Worm (Caenorhabditis elegans) whole organism, L4 larva: Measurements from ENCODE around the gene sel-12.

ENCODE experiments used
- F10B5.3 ChIP-seq: sonication (generic microtip); optimal IDR thresholded peaks from 2 replicates; lab custom pipeline; 2016; ENCODE audit warnings: mild to moderate bottlenecking, missing genetic modification characterization, missing compliant biosample characterization
- F26F4.8 ChIP-seq: fragments of 200-800 bp; sonication (Bioruptor generic); conservative IDR thresholded peaks from 2 replicates; pipeline ENCODE4 v1.3.6; 2022; ENCODE audit warnings: missing genetic modification characterization, missing compliant biosample characterization
- R02D3.7 ChIP-seq: fragments of 150-350 bp; sonication (generic microtip); optimal IDR thresholded peaks from 3 replicates; lab custom pipeline; 2014; ENCODE audit warnings: missing biosample characterization, missing genetic modification characterization
- T26A8.4 ChIP-seq: fragments of 200-800 bp; sonication (Bioruptor generic); IDR thresholded peaks from 2 replicates; pipeline ENCODE4 v1.3.6; 2022; ENCODE audit warnings: missing genetic modification characterization, missing compliant biosample characterization
- Y48G9A.11 ChIP-seq: fragments of 200-800 bp; sonication (Bioruptor generic); IDR thresholded peaks from 2 replicates; pipeline ENCODE4 v1.3.6; 2022; ENCODE audit warnings: missing genetic modification reagents, missing genetic modification characterization, missing compliant biosample characterization
- Y5F2A.4 ChIP-seq: fragments of 200-800 bp; sonication (Bioruptor generic); optimal IDR thresholded peaks from 2 replicates; lab custom pipeline; 2018; ENCODE audit warnings: mild to moderate bottlenecking, missing genetic modification characterization, missing compliant biosample characterization
- Y75B8A.6 ChIP-seq: fragments of 200-800 bp; sonication (Bioruptor generic); IDR thresholded peaks from 2 replicates; pipeline ENCODE4 v1.3.6; 2022; ENCODE audit warnings: missing genetic modification reagents, missing genetic modification characterization, missing compliant biosample characterization
- ZK337.2 ChIP-seq: fragments of 200-800 bp; sonication (Bioruptor generic); IDR thresholded peaks from 2 replicates; pipeline ENCODE4 v1.3.6; 2022; ENCODE audit warnings: missing genetic modification reagents, missing genetic modification characterization, missing compliant biosample characterization
- aha-1 ChIP-seq: fragments of 150-350 bp; peaks from one replicate; lab custom pipeline; 2014; ENCODE audit warnings: missing biosample characterization, missing genetic modification characterization
- arid-1 ChIP-seq: fragments of 200-800 bp; sonication (Bioruptor generic); conservative IDR thresholded peaks from 2 replicates; pipeline ENCODE4 v1.3.6; 2022; ENCODE audit warnings: missing genetic modification reagents, missing genetic modification characterization, missing compliant biosample characterization
- ceh-62 ChIP-seq: sonication (generic microtip); optimal IDR thresholded peaks from 2 replicates; lab custom pipeline; 2017; ENCODE audit warnings: missing biosample characterization, missing genetic modification characterization
- ceh-82 ChIP-seq: sonication (generic microtip); optimal IDR thresholded peaks from 2 replicates; lab custom pipeline; 2017; ENCODE audit warnings: missing biosample characterization, missing genetic modification characterization
- ces-1 ChIP-seq: fragments of 150-350 bp; sonication (generic microtip); optimal IDR thresholded peaks from 4 replicates; lab custom pipeline; 2014; ENCODE audit warnings: missing biosample characterization, missing genetic modification reagents, missing genetic modification characterization
- cey-2 ChIP-seq: sonication (generic microtip); optimal IDR thresholded peaks from 3 replicates; lab custom pipeline; 2017; ENCODE audit warnings: missing genetic modification characterization, mild to moderate bottlenecking, missing compliant biosample characterization, antibody characterized with exemption, borderline replicate concordance; ENCODE audit not compliant: insufficient read depth
- daf-8 ChIP-seq: fragments of 200-800 bp; sonication (Bioruptor generic); IDR thresholded peaks from 2 replicates; pipeline ENCODE4 v1.3.6; 2022; ENCODE audit warnings: missing genetic modification characterization, missing compliant biosample characterization
- duxl-1 ChIP-seq: sonication (generic microtip); optimal IDR thresholded peaks from 2 replicates; lab custom pipeline; 2016; ENCODE audit warnings: mild to moderate bottlenecking, missing genetic modification characterization, moderate library complexity, missing compliant biosample characterization; ENCODE audit not compliant: poor library complexity
- dve-1 ChIP-seq: sonication (generic microtip); optimal IDR thresholded peaks from 2 replicates; lab custom pipeline; 2017; ENCODE audit warnings: antibody characterized with exemption, mild to moderate bottlenecking, missing genetic modification characterization, missing compliant biosample characterization; ENCODE audit not compliant: insufficient read depth
- egl-27 ChIP-seq: sonication (generic microtip); optimal IDR thresholded peaks from 3 replicates; lab custom pipeline; 2017; ENCODE audit warnings: missing biosample characterization, missing genetic modification reagents, missing genetic modification characterization
- egl-43 ChIP-seq: fragments of 200-800 bp; sonication (Bioruptor generic); IDR thresholded peaks from 2 replicates; pipeline ENCODE4 v1.3.6; 2022; ENCODE audit warnings: missing genetic modification reagents, missing genetic modification characterization, missing compliant biosample characterization
- fos-1 ChIP-seq: fragments of 150-350 bp; optimal IDR thresholded peaks from 2 replicates; lab custom pipeline; 2014; ENCODE audit warnings: missing biosample characterization, missing genetic modification characterization
- hif-1 ChIP-seq, 2 experiments: sonication (generic microtip); optimal IDR thresholded peaks; 2 replicates each; lab custom pipeline; 2016 to 2017; ENCODE audit warnings: missing compliant biosample characterization in 2 of 2, missing genetic modification characterization in 2 of 2, missing genetic modification reagents in 2 of 2, missing genotype in 2 of 2, mild to moderate bottlenecking in 1 of 2
- jun-1 ChIP-seq: fragments of 150-350 bp; optimal IDR thresholded peaks from 2 replicates; lab custom pipeline; 2014; ENCODE audit warnings: missing biosample characterization, missing genetic modification reagents, missing genetic modification characterization
- lim-7 ChIP-seq: fragments of 200-800 bp; sonication (Bioruptor generic); IDR thresholded peaks from 2 replicates; pipeline ENCODE4 v1.3.6; 2022; ENCODE audit warnings: missing genetic modification characterization, missing compliant biosample characterization
- lin-1 ChIP-seq: fragments of 200-800 bp; sonication (Bioruptor generic); IDR thresholded peaks from 2 replicates; pipeline ENCODE4 v1.3.6; 2022; ENCODE audit warnings: missing genetic modification reagents, missing genetic modification characterization, missing compliant biosample characterization
- lin-13 ChIP-seq: fragments of 150-350 bp; optimal IDR thresholded peaks from 2 replicates; lab custom pipeline; 2014; ENCODE audit warnings: missing biosample characterization, missing genetic modification reagents, missing genetic modification characterization
- lin-15B ChIP-seq: fragments of 150-350 bp; sonication (generic microtip); optimal IDR thresholded peaks from 3 replicates; lab custom pipeline; 2014; ENCODE audit warnings: missing biosample characterization, missing genetic modification characterization
- madf-5 ChIP-seq, 2 experiments: fragments of 200-800 bp; sonication (Bioruptor generic); IDR thresholded peaks; 2 replicates each; pipeline ENCODE4 v1.3.6; 2022; ENCODE audit warnings: missing compliant biosample characterization in 2 of 2, missing genetic modification characterization in 2 of 2
- mdl-1 ChIP-seq, 2 experiments: fragments of 150-350 bp in 1 of 2; sonication (generic microtip) in 1 of 2; optimal IDR thresholded peaks; 2 replicates each; lab custom pipeline; 2014 to 2017; ENCODE audit warnings: missing biosample characterization in 2 of 2, missing genetic modification characterization in 2 of 2
- mes-2 ChIP-seq: sonication (generic microtip); optimal IDR thresholded peaks from 2 replicates; lab custom pipeline; 2016; ENCODE audit warnings: missing genotype, mild to moderate bottlenecking, missing genetic modification characterization, missing compliant biosample characterization; ENCODE audit not compliant: poor library complexity, severe bottlenecking
- nhr-10 ChIP-seq: fragments of 150-350 bp; optimal IDR thresholded peaks from 2 replicates; lab custom pipeline; 2014; ENCODE audit warnings: missing biosample characterization, missing genetic modification characterization
- nhr-102 ChIP-seq: sonication (generic microtip); optimal IDR thresholded peaks from 2 replicates; lab custom pipeline; 2016; ENCODE audit warnings: mild to moderate bottlenecking, missing genetic modification characterization, moderate library complexity, missing compliant biosample characterization
- nhr-111 ChIP-seq: fragments of 200-800 bp; sonication (Bioruptor generic); optimal IDR thresholded peaks from 2 replicates; lab custom pipeline; 2018; ENCODE audit warnings: mild to moderate bottlenecking, missing genetic modification characterization, missing compliant biosample characterization
- nhr-237 ChIP-seq: sonication (generic microtip); optimal IDR thresholded peaks from 2 replicates; lab custom pipeline; 2017; ENCODE audit warnings: missing biosample characterization, missing genetic modification characterization
- nhr-25 ChIP-seq: sonication (generic microtip); optimal IDR thresholded peaks from 2 replicates; lab custom pipeline; 2017; ENCODE audit warnings: missing genetic modification characterization, mild to moderate bottlenecking, missing compliant biosample characterization, antibody characterized with exemption, moderate library complexity, borderline replicate concordance; ENCODE audit not compliant: insufficient read depth
- nhr-28 ChIP-seq: fragments of 150-350 bp; optimal IDR thresholded peaks from 2 replicates; lab custom pipeline; 2014; ENCODE audit warnings: missing biosample characterization, missing genetic modification characterization
- nhr-76 ChIP-seq: fragments of 150-350 bp; optimal IDR thresholded peaks from 2 replicates; lab custom pipeline; 2014; ENCODE audit warnings: missing biosample characterization, missing genetic modification characterization
- php-3 ChIP-seq: fragments of 200-800 bp; sonication (Bioruptor generic); IDR thresholded peaks from 2 replicates; pipeline ENCODE4 v1.3.6; 2022; ENCODE audit warnings: missing genetic modification reagents, missing genetic modification characterization, missing compliant biosample characterization
- sdz-12 ChIP-seq: fragments of 200-800 bp; sonication (Bioruptor generic); optimal IDR thresholded peaks from 2 replicates; lab custom pipeline; 2018; ENCODE audit warnings: mild to moderate bottlenecking, missing genetic modification characterization, missing compliant biosample characterization
- snpc-1.2 ChIP-seq: fragments of 200-800 bp; sonication (Bioruptor generic); IDR thresholded peaks from 2 replicates; pipeline ENCODE4 v1.3.6; 2022; ENCODE audit warnings: missing genetic modification reagents, missing genetic modification characterization, missing compliant biosample characterization
- spr-1 ChIP-seq: sonication (generic microtip); optimal IDR thresholded peaks from 2 replicates; lab custom pipeline; 2016; ENCODE audit warnings: mild to moderate bottlenecking, missing genetic modification characterization, missing compliant biosample characterization
- spr-3 ChIP-seq: fragments of 200-800 bp; sonication (Bioruptor generic); optimal IDR thresholded peaks from 2 replicates; lab custom pipeline; 2018; ENCODE audit warnings: mild to moderate bottlenecking, missing genetic modification characterization, missing compliant biosample characterization
- tag-97 ChIP-seq: fragments of 200-800 bp; sonication (Bioruptor generic); IDR thresholded peaks from 2 replicates; pipeline ENCODE4 v1.3.6; 2022; ENCODE audit warnings: missing genetic modification characterization, missing compliant biosample characterization
- unc-39 ChIP-seq: sonication (generic microtip); optimal IDR thresholded peaks from 2 replicates; lab custom pipeline; 2017; ENCODE audit warnings: missing biosample characterization, missing genetic modification characterization
- unc-62 ChIP-seq, 3 experiments: fragments of 150-350 bp in 1 of 3; sonication (generic microtip); optimal IDR thresholded peaks in 2 of 3; peaks in 1 of 3; 1 replicate in 1 of 3; 2 replicates in 2 of 3; lab custom pipeline; 2014 to 2017; ENCODE audit warnings: missing biosample characterization in 3 of 3, missing genetic modification characterization in 3 of 3, missing genetic modification reagents in 3 of 3, missing genotype in 1 of 3
- vab-7 ChIP-seq: fragments of 200-800 bp; sonication (Bioruptor generic); IDR thresholded peaks from 2 replicates; pipeline ENCODE4 v1.3.6; 2022; ENCODE audit warnings: missing genetic modification reagents, missing genetic modification characterization, missing compliant biosample characterization
- zag-1 ChIP-seq: fragments of 150-350 bp; optimal IDR thresholded peaks from 2 replicates; lab custom pipeline; 2014; ENCODE audit warnings: missing biosample characterization, missing genetic modification characterization
- zfp-2 ChIP-seq: sonication (generic microtip); optimal IDR thresholded peaks from 2 replicates; lab custom pipeline; 2016; ENCODE audit warnings: mild to moderate bottlenecking, missing genetic modification characterization, missing compliant biosample characterization
- zip-11 ChIP-seq: fragments of 200-800 bp; sonication (Bioruptor generic); IDR thresholded peaks from 2 replicates; pipeline ENCODE4 v1.3.6; 2022; ENCODE audit warnings: missing genetic modification characterization, missing compliant biosample characterization
- zip-2 ChIP-seq: fragments of 150-350 bp; optimal IDR thresholded peaks from 2 replicates; lab custom pipeline; 2014; ENCODE audit warnings: missing biosample characterization, missing genetic modification characterization
- ztf-11 ChIP-seq: fragments of 150-350 bp; optimal IDR thresholded peaks from 2 replicates; lab custom pipeline; 2014; ENCODE audit warnings: missing biosample characterization, missing genetic modification characterization
- ztf-7 ChIP-seq: fragments of 150-350 bp; optimal IDR thresholded peaks from 2 replicates; lab custom pipeline; 2014; ENCODE audit warnings: missing biosample characterization, missing genetic modification characterization

sel-12 gene

DNA sequence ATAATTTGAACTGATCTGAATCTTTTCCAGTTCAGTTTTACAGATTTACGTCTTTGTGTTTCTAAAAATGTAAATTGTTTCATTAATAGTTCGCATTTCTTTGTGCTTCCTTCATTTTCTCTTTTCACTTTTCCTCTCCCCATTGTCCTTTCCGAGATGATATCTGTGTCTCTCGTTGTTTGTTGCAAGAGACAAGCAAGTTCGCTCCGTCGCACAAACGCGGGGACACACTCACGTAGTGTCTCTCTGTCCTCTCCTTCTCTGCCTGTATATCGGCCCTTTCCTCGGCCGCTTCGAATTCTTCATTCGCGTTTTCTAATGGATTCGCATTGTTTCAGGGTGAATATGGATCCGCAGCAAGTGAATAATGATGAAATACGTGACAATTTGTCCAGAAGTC is 38.7 kb upstream of the sel-12 start, which contains the start of gene ZC13.1:
TSS of gene ZC13.1 (plus strand) at position 305 of the 400 bp plus-strand sequence.
- TF ChIP-seq ces-1 (GFP tag; lab: Kevin White, UChicago), result no peak
- TF ChIP-seq vab-7 (GFP tag; lab: Robert Waterston, UW), result no peak
- TF ChIP-seq ceh-62 (tag; lab: Kevin White, UChicago), result no peak
- TF ChIP-seq cey-2 (tag; lab: Kevin White, UChicago), result no peak
- TF ChIP-seq arid-1, result no peak
- no peak for TF ChIP-seq nhr-237 (tag; lab: Kevin White, UChicago)
- peak; percentile 81 for TF ChIP-seq mes-2 (tag; lab: Kevin White, UChicago)
- TF ChIP-seq unc-62 (GFP tag; optimal IDR thresholded peaks at IDR 0.05 in 1 of 2; lab: Kevin White, UChicago), result no peak
- TF ChIP-seq unc-62 (tag; optimal IDR thresholded peaks at IDR 0.05; lab: Kevin White, UChicago), result no peak
- no peak for TF ChIP-seq spr-1
- no peak for TF ChIP-seq nhr-102
- peak; percentile 45 for TF ChIP-seq lin-13 (GFP tag; lab: Kevin White, UChicago)
- no peak for TF ChIP-seq T26A8.4
- no peak for TF ChIP-seq zip-2 (tag; lab: Kevin White, UChicago)
- no peak for TF ChIP-seq zfp-2
- no peak for TF ChIP-seq egl-27
- no peak for TF ChIP-seq nhr-10 (tag; lab: Kevin White, UChicago)
- peak; percentile 99 for TF ChIP-seq aha-1 (tag; lab: Kevin White, UChicago)
- no peak for TF ChIP-seq tag-97 (GFP tag; lab: Robert Waterston, UW)
- no peak for TF ChIP-seq zag-1 (tag; lab: Kevin White, UChicago)
- no peak for TF ChIP-seq duxl-1 (tag; lab: Kevin White, UChicago)
- no peak for TF ChIP-seq madf-5 (GFP tag; IDR thresholded peaks at IDR 0.05; lab: Robert Waterston, UW)
- TF ChIP-seq lin-1 (GFP tag; lab: Robert Waterston, UW), result 0 out of 2 replicates have a peak, but pooled peaks have one; percentile 53
- TF ChIP-seq ceh-82 (tag; lab: Kevin White, UChicago), result no peak
- TF ChIP-seq nhr-28 (tag; lab: Kevin White, UChicago), result peak; percentile 84
- TF ChIP-seq Y48G9A.11 (GFP tag; lab: Robert Waterston, UW), result no peak
- no peak for TF ChIP-seq unc-39 (tag; lab: Kevin White, UChicago)
- TF ChIP-seq lim-7 (GFP tag; lab: Robert Waterston, UW), result 0 out of 2 replicates have a peak, but pooled peaks have one; percentile 39
- no peak for TF ChIP-seq sdz-12 (GFP tag; lab: Kevin White, UChicago)
- no peak for TF ChIP-seq Y5F2A.4 (GFP tag; lab: Kevin White, UChicago)
- TF ChIP-seq mdl-1 (tag; optimal IDR thresholded peaks at IDR 0.05; lab: Kevin White, UChicago), result peak in 1 of 2 experiments; percentile 45
- no peak for TF ChIP-seq spr-3 (GFP tag; lab: Kevin White, UChicago)
- TF ChIP-seq ZK337.2 (GFP tag; lab: Robert Waterston, UW), result no peak
- no peak for TF ChIP-seq ztf-7 (tag; lab: Kevin White, UChicago)
- TF ChIP-seq php-3 (GFP tag; lab: Robert Waterston, UW), result no peak
- no peak for TF ChIP-seq F10B5.3
- TF ChIP-seq hif-1 (tag; optimal IDR thresholded peaks at IDR 0.05; lab: Kevin White, UChicago), result peak in 1 of 2 experiments; percentile 68
- TF ChIP-seq fos-1 (tag; lab: Kevin White, UChicago), result no peak
- TF ChIP-seq jun-1 (tag; lab: Kevin White, UChicago), result no peak
- 0 out of 2 replicates have a peak, but pooled peaks have one; percentile 5 for TF ChIP-seq egl-43 (GFP tag; lab: Robert Waterston, UW)
- no peak for TF ChIP-seq lin-15B (tag; lab: Kevin White, UChicago)
- no peak for TF ChIP-seq Y75B8A.6
- TF ChIP-seq ztf-11 (tag; lab: Kevin White, UChicago), result no peak
- TF ChIP-seq snpc-1.2 (GFP tag; lab: Robert Waterston, UW), result no peak
- TF ChIP-seq daf-8 (GFP tag; lab: Robert Waterston, UW), result no peak
- TF ChIP-seq F26F4.8 (GFP tag; lab: Robert Waterston, UW), result no peak
- TF ChIP-seq dve-1, result no peak
- no peak for TF ChIP-seq zip-11 (GFP tag; lab: Robert Waterston, UW)
- TF ChIP-seq nhr-111 (GFP tag; lab: Kevin White, UChicago), result no peak
- TF ChIP-seq R02D3.7 (tag; lab: Kevin White, UChicago), result no peak
- TF ChIP-seq nhr-76, result no peak
- TF ChIP-seq nhr-25 (tag; lab: Kevin White, UChicago), result no peak
